Worm (Caenorhabditis elegans): Measurements from ENCODE around the gene acr-24.

The acr-24 gene

ce11 chrIV:15472387-15472859, 24.9 kb upstream of the acr-24 start, which contains the start of gene Y73F8A.27 (continued):
- TF ChIP-seq hlh-30 (tag; optimal IDR thresholded peaks at IDR 0.05; ENCODE audit: insufficient read depth): peak; percentile 71

- TF ChIP-seq duxl-1 (tag; optimal IDR thresholded peaks at IDR 0.05; ENCODE audit: poor library complexity) (peak; percentile 43), lin-38 (GFP tag; IDR thresholded peaks at IDR 0.05) (peak; percentile 74), Y48G9A.11 (GFP tag; IDR thresholded peaks at IDR 0.05) (no peak), Y105C5A.15 (GFP tag; IDR thresholded peaks at IDR 0.05) (0 out of 2 replicates have a peak, but pooled peaks have one; percentile 72), jun-1 (tag; optimal IDR thresholded peaks at IDR 0.05) (no peak), fos-1 (tag; optimal IDR thresholded peaks at IDR 0.05) (no peak), F49E8.2 (tag; optimal IDR thresholded peaks at IDR 0.05; ENCODE audit: borderline replicate concordance) (peak; percentile 39), aha-1 (tag) (peak; percentile 98), ceh-44 (GFP tag; IDR thresholded peaks at IDR 0.05) (no peak), lsy-2 (tag; optimal IDR thresholded peaks at IDR 0.05) (peak in 1 of 2 experiments; percentile 0), hlh-11 (tag; optimal IDR thresholded peaks at IDR 0.05) (no peak), ZK546.5 (tag; optimal IDR thresholded peaks at IDR 0.05) (no peak), madf-5 (GFP tag; IDR thresholded peaks at IDR 0.05) (no peak), snpc-1.2 (GFP tag; IDR thresholded peaks at IDR 0.05) (peak; percentile 51; the same call in 1 of the 2 replicates), skn-1 (tag; optimal IDR thresholded peaks at IDR 0.05) (no peak), ama-1 (optimal IDR thresholded peaks at IDR 0.05) (peak; percentile 57)
Measured at ce11 chrIV:15473588-15474271, 23.6 kb upstream of the acr-24 start, which contains the start of gene Y73F8A.26. Gene Y73F8A.26 (plus strand): TSS chrIV:15473660.

ce11 chrIV:15475829-15476228, 21.5 kb upstream of the acr-24 start:
- peak; percentile 12 for TF ChIP-seq aha-1 (tag)
- TF ChIP-seq nhr-48 (tag; optimal IDR thresholded peaks at IDR 0.05): no peak
- TF ChIP-seq unc-62 (GFP tag; optimal IDR thresholded peaks at IDR 0.05 in 1 of 2): no peak
- no peak for TF ChIP-seq unc-62 (tag; optimal IDR thresholded peaks at IDR 0.05)
- peak; percentile 58 for TF ChIP-seq ceh-28 (tag; optimal IDR thresholded peaks at IDR 0.05)
- no peak for TF ChIP-seq duxl-1 (tag; optimal IDR thresholded peaks at IDR 0.05; ENCODE audit: poor library complexity)
- no peak for TF ChIP-seq gei-8 (GFP tag; optimal IDR thresholded peaks at IDR 0.05)
- TF ChIP-seq ceh-62 (tag; optimal IDR thresholded peaks at IDR 0.05): no peak

ce11 chrIV:15476369-15476768, 21.0 kb upstream of the acr-24 start:
- TF ChIP-seq madf-9 (GFP tag; conservative IDR thresholded peaks at IDR 0.05) (no peak), dve-1 (tag; optimal IDR thresholded peaks at IDR 0.05; ENCODE audit: insufficient read depth) (peak; percentile 53), zfp-2 (tag; optimal IDR thresholded peaks at IDR 0.05) (no peak), nhr-10 (tag; optimal IDR thresholded peaks at IDR 0.05) (no peak), pha-4 (GFP tag; IDR thresholded peaks at IDR 0.05) (peak; percentile 69), pha-4 (tag; optimal IDR thresholded peaks at IDR 0.05) (no peak), nhr-102 (tag; optimal IDR thresholded peaks at IDR 0.05) (peak; percentile 62), Y48G9A.11 (GFP tag; IDR thresholded peaks at IDR 0.05) (no peak), mxl-3 (GFP tag; optimal IDR thresholded peaks at IDR 0.05) (no peak), egl-43 (GFP tag; IDR thresholded peaks at IDR 0.05) (no peak), T26A8.4 (GFP tag; IDR thresholded peaks at IDR 0.05) (no peak), nhr-11 (tag; optimal IDR thresholded peaks at IDR 0.05) (no peak), zfp-3 (GFP tag; conservative IDR thresholded peaks at IDR 0.05) (no peak), lin-1 (GFP tag; IDR thresholded peaks at IDR 0.05) (no peak), F37D6.2 (tag; optimal IDR thresholded peaks at IDR 0.05) (peak; percentile 13), T20F7.1 (GFP tag; optimal IDR thresholded peaks at IDR 0.05) (no peak), attf-4 (tag; optimal IDR thresholded peaks at IDR 0.05) (no peak), cey-2 (tag; optimal IDR thresholded peaks at IDR 0.05; ENCODE audit: borderline replicate concordance, insufficient read depth) (no peak), F44E2.7 (GFP tag; IDR thresholded peaks at IDR 0.05) (no peak; the same call in 1 of the 2 replicates), pqm-1 (tag; optimal IDR thresholded peaks at IDR 0.05) (no peak), zip-11 (GFP tag; IDR thresholded peaks at IDR 0.05) (no peak), unc-39 (tag; optimal IDR thresholded peaks at IDR 0.05) (no peak), tag-97 (GFP tag; IDR thresholded peaks at IDR 0.05) (no peak), duxl-1 (tag; optimal IDR thresholded peaks at IDR 0.05; ENCODE audit: poor library complexity) (no peak), spr-3 (GFP tag; optimal IDR thresholded peaks at IDR 0.05) (no peak), nhr-48 (tag; optimal IDR thresholded peaks at IDR 0.05) (no peak)

All from whole organism, L4 larva.